Fruit fly (Drosophila melanogaster) whole organism, embryonic: Measurements from ENCODE around the gene Invadolysin.
A peak's percentile ranks its signal among the peaks of the same experiment; 100 is the strongest.

ENCODE experiments used
- CG11456 ChIP-seq: fragments of 200-800 bp; sonication (Bioruptor generic); IDR thresholded peaks from 3 replicates; pipeline ENCODE4 v1.3.6; 2022; ENCODE audit warnings: missing biosample characterization, missing genetic modification characterization
- CG11695 ChIP-seq: fragments of 200-800 bp; sonication (Bioruptor generic); IDR thresholded peaks from 3 replicates; pipeline ENCODE4 v1.3.6; 2022; ENCODE audit warnings: missing biosample characterization, missing genetic modification characterization
- CG12659 ChIP-seq: fragments of 200-800 bp; sonication (Bioruptor generic); optimal IDR thresholded peaks from 3 replicates; lab custom pipeline; 2017; ENCODE audit warnings: mild to moderate bottlenecking, missing biosample characterization, missing genetic modification reagents, missing genetic modification characterization
- CG7271 ChIP-seq: fragments of 200-800 bp; sonication (Bioruptor generic); optimal IDR thresholded peaks from 2 replicates; lab custom pipeline; 2018; ENCODE audit warnings: missing biosample characterization, mild to moderate bottlenecking, missing genetic modification characterization, moderate library complexity
- Hr51 ChIP-seq, 2 experiments: fragments of 200-800 bp; sonication (Bioruptor generic); optimal IDR thresholded peaks; 2 replicates in 1 of 2; 3 replicates in 1 of 2; lab custom pipeline; 2016 to 2018; ENCODE audit warnings: missing biosample characterization in 2 of 2, missing genetic modification characterization in 2 of 2, mild to moderate bottlenecking in 1 of 2, moderate library complexity in 1 of 2
- Nf-YC ChIP-seq: fragments of 200-800 bp; optimal IDR thresholded peaks from 3 replicates; lab custom pipeline; 2019; ENCODE audit warnings: missing biosample characterization, mild to moderate bottlenecking, missing genetic modification characterization, moderate library complexity
- cwo ChIP-seq: fragments of 200-800 bp; sonication (Bioruptor generic); optimal IDR thresholded peaks from 3 replicates; lab custom pipeline; 2017; ENCODE audit warnings: missing biosample characterization, missing genetic modification characterization, mild to moderate bottlenecking, moderate library complexity, missing genetic modification reagents
- dpn ChIP-seq, 2 experiments: fragments of 200-800 bp; sonication (Bioruptor generic); optimal IDR thresholded peaks; 3 replicates each; lab custom pipeline; 2016; ENCODE audit warnings: missing biosample characterization in 2 of 2, missing genetic modification characterization in 2 of 2

dm6 chr3R:10099401-10099848, 45.0 kb upstream of the Invadolysin start:
- TF ChIP-seq Nf-YC (tag; lab: Kevin White, UChicago) (no peak), cwo (GFP tag; lab: Kevin White, UChicago) (peak; percentile 74), CG11456 (GFP tag; lab: Robert Waterston, UW) (no peak), CG11695 (GFP tag; lab: Robert Waterston, UW) (no peak), dpn (GFP tag; optimal IDR thresholded peaks at IDR 0.05; lab: Kevin White, UChicago) (no peak), CG12659 (GFP tag; lab: Kevin White, UChicago) (no peak), CG7271 (tag; lab: Kevin White, UChicago) (no peak), Hr51 (GFP tag; optimal IDR thresholded peaks at IDR 0.05; lab: Kevin White, UChicago) (no peak)
